Worm (Caenorhabditis elegans): ENCODE data around the gene bckd-1A.

Gene bckd-1A

ce11 chrIII:13015754-13016317 lies 43.5 kb upstream of the bckd-1A start (continued):
- TF ChIP-seq D2030.7 (GFP tag; IDR thresholded peaks at IDR 0.05), result 0 out of 2 replicates have a peak, but pooled peaks have one; percentile 13
- no peak for TF ChIP-seq hlh-26 (GFP tag; conservative IDR thresholded peaks at IDR 0.05)
- TF ChIP-seq lin-35 (GFP tag; optimal IDR thresholded peaks at IDR 0.05), result peak in 1 of 3 experiments; percentile 44
- TF ChIP-seq nfya-1 (tag; optimal IDR thresholded peaks at IDR 0.05; ENCODE audit: borderline replicate concordance, insufficient read depth), result no peak
- TF ChIP-seq sptf-2 (GFP tag; optimal IDR thresholded peaks at IDR 0.05), result no peak
- TF ChIP-seq madf-3 (GFP tag; IDR thresholded peaks at IDR 0.05), result no peak
- TF ChIP-seq egrh-3 (GFP tag; IDR thresholded peaks at IDR 0.05), result peak; percentile 44; the same call in 1 of the 2 replicates
- no peak for TF ChIP-seq ccch-3 (GFP tag; optimal IDR thresholded peaks at IDR 0.05)
- TF ChIP-seq mxl-1 (tag; optimal IDR thresholded peaks at IDR 0.05), result peak; percentile 52
- peak; percentile 23 for TF ChIP-seq lsl-1 (GFP tag; optimal IDR thresholded peaks at IDR 0.05)

ce11 chrIII:13013912-13014311 lies 41.6 kb upstream of the bckd-1A start:
- TF ChIP-seq ztf-3 (GFP tag; optimal IDR thresholded peaks at IDR 0.05) (no peak), lsy-27 (tag; optimal IDR thresholded peaks at IDR 0.05; ENCODE audit: borderline replicate concordance, insufficient read depth) (no peak), ZK185.1 (tag; optimal IDR thresholded peaks at IDR 0.05; ENCODE audit: poor library complexity, severe bottlenecking) (no peak), nhr-120 (GFP tag; IDR thresholded peaks at IDR 0.05) (no peak), zfh-2 (GFP tag; conservative IDR thresholded peaks at IDR 0.05) (no peak), ztf-28 (GFP tag; IDR thresholded peaks at IDR 0.05) (no peak)

- TF ChIP-seq sptf-2 (GFP tag; optimal IDR thresholded peaks at IDR 0.05), result no peak
- TF ChIP-seq ekl-4 (GFP tag; IDR thresholded peaks at IDR 0.05), result no peak
- TF ChIP-seq chd-7 (tag; optimal IDR thresholded peaks at IDR 0.05), result no peak
- no peak for TF ChIP-seq Y67H2A.10 (GFP tag; conservative IDR thresholded peaks at IDR 0.05)
- no peak for TF ChIP-seq B0261.1 (tag; optimal IDR thresholded peaks at IDR 0.05)
- TF ChIP-seq tlf-1 (GFP tag; optimal IDR thresholded peaks at IDR 0.05), result no peak
- no peak for TF ChIP-seq Y53G8AR.9 (GFP tag; conservative IDR thresholded peaks at IDR 0.05)
- TF ChIP-seq B0336.3 (GFP tag; IDR thresholded peaks at IDR 0.05), result no peak
- TF ChIP-seq nhr-80 (tag; optimal IDR thresholded peaks at IDR 0.05), result no peak
- TF ChIP-seq snpc-3.4 (tag; optimal IDR thresholded peaks at IDR 0.05), result no peak
- no peak for TF ChIP-seq egl-44 (GFP tag; IDR thresholded peaks at IDR 0.05)
- no peak for TF ChIP-seq attf-6 (GFP tag; IDR thresholded peaks at IDR 0.05)
- no peak for TF ChIP-seq lir-1 (GFP tag; conservative IDR thresholded peaks at IDR 0.05)
- TF ChIP-seq snpc-1.3 (tag; optimal IDR thresholded peaks at IDR 0.05; ENCODE audit: insufficient read depth), result no peak
- no peak for TF ChIP-seq F22D6.2 (tag; optimal IDR thresholded peaks at IDR 0.05)
- no peak for TF ChIP-seq bed-2 (GFP tag; IDR thresholded peaks at IDR 0.05)
- TF ChIP-seq egl-18 (GFP tag; IDR thresholded peaks at IDR 0.05), result no peak
Measured at ce11 chrIII:13011927-13012326, 39.6 kb upstream of the bckd-1A start.

ce11 chrIII:13005161-13005560 lies 32.9 kb upstream of the bckd-1A start, which contains the start of gene snf-7:
snf-7 (plus strand) TSS chrIII:13005461.
- TF ChIP-seq F49E8.2 (tag; optimal IDR thresholded peaks at IDR 0.05; ENCODE audit: insufficient read depth) (no peak), akir-1 (GFP tag; optimal IDR thresholded peaks at IDR 0.05) (no peak), efl-1 (GFP tag; optimal IDR thresholded peaks at IDR 0.05) (no peak), aptf-3 (GFP tag; IDR thresholded peaks at IDR 0.05) (no peak), lsy-27 (tag; optimal IDR thresholded peaks at IDR 0.05; ENCODE audit: borderline replicate concordance, insufficient read depth) (no peak), nhr-120 (GFP tag; IDR thresholded peaks at IDR 0.05) (no peak), hsf-1 (GFP tag; IDR thresholded peaks at IDR 0.05) (no peak), attf-3 (GFP tag; conservative IDR thresholded peaks at IDR 0.05) (no peak), T26A5.8 (tag; optimal IDR thresholded peaks at IDR 0.05) (no peak), mel-28 (tag; optimal IDR thresholded peaks at IDR 0.05; ENCODE audit: borderline replicate concordance) (no peak), ceh-58 (GFP tag; IDR thresholded peaks at IDR 0.05) (no peak), egl-44 (GFP tag; IDR thresholded peaks at IDR 0.05) (no peak), attf-6 (GFP tag; IDR thresholded peaks at IDR 0.05) (no peak), ztf-6 (GFP tag; IDR thresholded peaks at IDR 0.05) (no peak), cebp-1 (GFP tag; IDR thresholded peaks at IDR 0.05) (no peak), cebp-1 (tag; optimal IDR thresholded peaks at IDR 0.05) (no peak), lir-1 (GFP tag; conservative IDR thresholded peaks at IDR 0.05) (no peak)

Data from whole organism, young adult.